Worm (Caenorhabditis elegans) whole organism, L4 larva: ENCODE data around the gene cap-2.
A peak's percentile ranks its signal among the peaks of the same experiment; 100 is the strongest.

Experiments
- aha-1 ChIP-seq: fragments of 150-350 bp; peaks from one replicate; lab custom pipeline; 2014; ENCODE audit warnings: missing biosample characterization, missing genetic modification characterization
- ceh-62 ChIP-seq: sonication (generic microtip); optimal IDR thresholded peaks from 2 replicates; lab custom pipeline; 2017; ENCODE audit warnings: missing biosample characterization, missing genetic modification characterization
- ceh-82 ChIP-seq: sonication (generic microtip); optimal IDR thresholded peaks from 2 replicates; lab custom pipeline; 2017; ENCODE audit warnings: missing biosample characterization, missing genetic modification characterization
- egl-43 ChIP-seq: fragments of 200-800 bp; sonication (Bioruptor generic); IDR thresholded peaks from 2 replicates; pipeline ENCODE4 v1.3.6; 2022; ENCODE audit warnings: missing genetic modification reagents, missing genetic modification characterization, missing compliant biosample characterization
- fos-1 ChIP-seq: fragments of 150-350 bp; optimal IDR thresholded peaks from 2 replicates; lab custom pipeline; 2014; ENCODE audit warnings: missing biosample characterization, missing genetic modification characterization
- gei-8 ChIP-seq: fragments of 200-800 bp; sonication (Bioruptor generic); optimal IDR thresholded peaks from 2 replicates; lab custom pipeline; 2018; ENCODE audit warnings: mild to moderate bottlenecking, missing genetic modification characterization, missing compliant biosample characterization
- hlh-30 ChIP-seq: sonication (generic microtip); optimal IDR thresholded peaks from 2 replicates; lab custom pipeline; 2017; ENCODE audit warnings: antibody characterized with exemption, mild to moderate bottlenecking, missing genetic modification characterization, missing compliant biosample characterization; ENCODE audit not compliant: insufficient read depth
- mdt-29 ChIP-seq: fragments of 200-800 bp; sonication (Bioruptor generic); IDR thresholded peaks from 2 replicates; pipeline ENCODE4 v1.3.6; 2022; ENCODE audit warnings: missing genetic modification reagents, missing genetic modification characterization, missing compliant biosample characterization
- skn-1 ChIP-seq: fragments of 150-350 bp; optimal IDR thresholded peaks from 2 replicates; lab custom pipeline; 2014; ENCODE audit warnings: missing biosample characterization, missing genetic modification characterization
- unc-62 ChIP-seq, 3 experiments: fragments of 150-350 bp in 1 of 3; sonication (generic microtip); optimal IDR thresholded peaks in 2 of 3; peaks in 1 of 3; 1 replicate in 1 of 3; 2 replicates in 2 of 3; lab custom pipeline; 2014 to 2017; ENCODE audit warnings: missing biosample characterization in 3 of 3, missing genetic modification characterization in 3 of 3, missing genetic modification reagents in 3 of 3, missing genotype in 1 of 3

DNA sequence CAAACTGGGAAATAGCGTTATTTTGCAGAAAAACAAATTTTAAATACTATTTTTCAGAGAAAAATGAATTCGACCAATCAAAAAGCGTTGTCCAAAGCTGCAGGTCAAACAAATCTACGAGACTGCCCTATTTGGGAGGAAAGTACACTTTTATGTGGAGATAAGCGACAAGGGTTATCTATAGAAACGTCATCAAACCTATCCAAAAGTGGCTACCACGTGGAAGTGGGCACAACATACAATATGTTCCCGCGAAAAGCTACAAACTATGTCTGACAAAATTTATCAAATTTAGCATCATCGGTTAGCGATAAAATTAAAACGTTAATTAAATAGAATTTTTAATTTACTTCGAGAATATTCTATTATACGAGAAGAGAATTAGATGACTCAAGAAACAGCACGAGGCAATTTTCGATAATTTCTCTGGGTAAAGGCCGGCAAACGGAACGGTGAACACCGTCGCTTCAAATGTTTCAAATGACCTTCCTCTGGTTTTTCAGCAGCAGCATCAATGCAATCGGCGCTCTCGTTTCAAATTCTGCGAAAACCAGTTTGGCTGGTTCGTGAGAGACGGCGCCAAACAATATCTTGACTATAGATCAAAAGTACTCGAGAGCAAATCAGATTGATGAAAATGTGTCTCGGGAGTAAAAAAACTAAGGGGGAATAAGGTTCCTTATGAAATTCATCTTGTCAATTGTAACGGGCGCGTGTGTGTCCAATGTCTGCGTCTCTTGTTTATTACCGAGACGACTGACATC lies 7.1 kb upstream of the cap-2 start:
- no peak for TF ChIP-seq mdt-29
- peak; percentile 72 for TF ChIP-seq aha-1 (tag; lab: Kevin White, UChicago)
- no peak for TF ChIP-seq skn-1 (tag; lab: Kevin White, UChicago)
- TF ChIP-seq ceh-62, result no peak
- no peak for TF ChIP-seq ceh-82
- no peak for TF ChIP-seq fos-1 (tag; lab: Kevin White, UChicago)
- TF ChIP-seq gei-8 (GFP tag; lab: Kevin White, UChicago), result no peak
- TF ChIP-seq hlh-30 (tag; lab: Kevin White, UChicago), result peak; percentile 37
- TF ChIP-seq egl-43 (GFP tag; lab: Robert Waterston, UW), result no peak
- TF ChIP-seq unc-62 (GFP tag; optimal IDR thresholded peaks at IDR 0.05 in 1 of 2; lab: Kevin White, UChicago), result peak in 1 of 2 experiments; percentile 64
- TF ChIP-seq unc-62 (tag; optimal IDR thresholded peaks at IDR 0.05; lab: Kevin White, UChicago), result no peak
